Worm (Caenorhabditis elegans): ENCODE measurements around the gene Y45F10A.7.

Y45F10A.7 gene

ce11 chrIV:13464620-13465019 is 27.8 kb upstream of the Y45F10A.7 start:
- TF ChIP-seq flt-1 (GFP tag; IDR thresholded peaks at IDR 0.05): 0 out of 2 replicates have a peak, but pooled peaks have one; percentile 5

ce11 chrIV:13465797-13466196 is 26.6 kb upstream of the Y45F10A.7 start, which contains the start of gene fezf-1:
fezf-1 (plus strand) TSS chrIV:13466097.
- no peak for TF ChIP-seq T22C8.4 (GFP tag; IDR thresholded peaks at IDR 0.05)

- TF ChIP-seq ref-1 (GFP tag; conservative IDR thresholded peaks at IDR 0.05) (no peak), flt-1 (GFP tag; IDR thresholded peaks at IDR 0.05) (no peak), klf-2 (GFP tag; conservative IDR thresholded peaks at IDR 0.05) (no peak), cog-1 (tag; optimal IDR thresholded peaks at IDR 0.05) (no peak), tab-1 (GFP tag; IDR thresholded peaks at IDR 0.05) (no peak), ztf-29 (GFP tag; IDR thresholded peaks at IDR 0.05) (no peak), T22C8.4 (GFP tag; IDR thresholded peaks at IDR 0.05) (no peak), ztf-23 (GFP tag; IDR thresholded peaks at IDR 0.05) (no peak)
Observed at ce11 chrIV:13472011-13472410, 20.4 kb upstream of the Y45F10A.7 start, which contains the start of the genes ttbk-8.1 and Y38H8A.4. ttbk-8.1 (plus strand) TSS chrIV:13472311. Y38H8A.4 (minus strand) TSS chrIV:13472376.

ce11 chrIV:13474132-13474531 is 18.2 kb upstream of the Y45F10A.7 start, which contains the start of gene Y38H8A.2:
Y38H8A.2 (plus strand) TSS chrIV:13474432.
- no peak for TF ChIP-seq ref-1 (GFP tag; conservative IDR thresholded peaks at IDR 0.05)
- TF ChIP-seq med-1 (GFP tag; optimal IDR thresholded peaks at IDR 0.05; ENCODE audit: insufficient read depth): no peak
- TF ChIP-seq flt-1 (GFP tag; IDR thresholded peaks at IDR 0.05): no peak
- no peak for TF ChIP-seq ztf-29 (GFP tag; IDR thresholded peaks at IDR 0.05)
- TF ChIP-seq klf-2 (GFP tag; conservative IDR thresholded peaks at IDR 0.05): no peak

ce11 chrIV:13482469-13482868 is 9.9 kb upstream of the Y45F10A.7 start, which contains the start of gene Y38H8A.1:
Y38H8A.1 (plus strand) TSS chrIV:13482769.
- TF ChIP-seq med-1 (GFP tag; optimal IDR thresholded peaks at IDR 0.05; ENCODE audit: insufficient read depth) (no peak), tab-1 (GFP tag; IDR thresholded peaks at IDR 0.05) (no peak), T22C8.4 (GFP tag; IDR thresholded peaks at IDR 0.05) (no peak), ztf-29 (GFP tag; IDR thresholded peaks at IDR 0.05) (no peak), klf-2 (GFP tag; conservative IDR thresholded peaks at IDR 0.05) (no peak), cog-1 (tag; optimal IDR thresholded peaks at IDR 0.05) (no peak), ref-1 (GFP tag; conservative IDR thresholded peaks at IDR 0.05) (no peak), flt-1 (GFP tag; IDR thresholded peaks at IDR 0.05) (no peak), ztf-23 (GFP tag; IDR thresholded peaks at IDR 0.05) (no peak)

ce11 chrIV:13483596-13483995 is 8.8 kb upstream of the Y45F10A.7 start:
- TF ChIP-seq ref-1 (GFP tag; conservative IDR thresholded peaks at IDR 0.05) (no peak), T22C8.4 (GFP tag; IDR thresholded peaks at IDR 0.05) (no peak), med-1 (GFP tag; optimal IDR thresholded peaks at IDR 0.05; ENCODE audit: insufficient read depth) (no peak), ztf-29 (GFP tag; IDR thresholded peaks at IDR 0.05) (no peak), tab-1 (GFP tag; IDR thresholded peaks at IDR 0.05) (no peak), flt-1 (GFP tag; IDR thresholded peaks at IDR 0.05) (no peak), ztf-23 (GFP tag; IDR thresholded peaks at IDR 0.05) (no peak), cog-1 (tag; optimal IDR thresholded peaks at IDR 0.05) (no peak), klf-2 (GFP tag; conservative IDR thresholded peaks at IDR 0.05) (no peak)

ce11 chrIV:13487019-13487418 is 5.4 kb upstream of the Y45F10A.7 start:
- TF ChIP-seq flt-1 (GFP tag; IDR thresholded peaks at IDR 0.05): 0 out of 2 replicates have a peak, but pooled peaks have one; percentile 19
- no peak for TF ChIP-seq klf-2 (GFP tag; conservative IDR thresholded peaks at IDR 0.05)
- no peak for TF ChIP-seq T22C8.4 (GFP tag; IDR thresholded peaks at IDR 0.05)

ce11 chrIV:13487596-13487995 is 4.8 kb upstream of the Y45F10A.7 start:
- TF ChIP-seq tab-1 (GFP tag; IDR thresholded peaks at IDR 0.05) (no peak), T22C8.4 (GFP tag; IDR thresholded peaks at IDR 0.05) (no peak), ref-1 (GFP tag; conservative IDR thresholded peaks at IDR 0.05) (no peak), flt-1 (GFP tag; IDR thresholded peaks at IDR 0.05) (no peak), ztf-23 (GFP tag; IDR thresholded peaks at IDR 0.05) (no peak), klf-2 (GFP tag; conservative IDR thresholded peaks at IDR 0.05) (no peak), cog-1 (tag; optimal IDR thresholded peaks at IDR 0.05) (no peak), ztf-29 (GFP tag; IDR thresholded peaks at IDR 0.05) (no peak), med-1 (GFP tag; optimal IDR thresholded peaks at IDR 0.05; ENCODE audit: insufficient read depth) (no peak)

ce11 chrIV:13493719-13494118 is 1.3 kb downstream of the Y45F10A.7 start:
- TF ChIP-seq tab-1 (GFP tag; IDR thresholded peaks at IDR 0.05) (no peak), med-1 (GFP tag; optimal IDR thresholded peaks at IDR 0.05; ENCODE audit: insufficient read depth) (no peak), T22C8.4 (GFP tag; IDR thresholded peaks at IDR 0.05) (no peak), klf-2 (GFP tag; conservative IDR thresholded peaks at IDR 0.05) (no peak), ref-1 (GFP tag; conservative IDR thresholded peaks at IDR 0.05) (no peak), ztf-29 (GFP tag; IDR thresholded peaks at IDR 0.05) (no peak), flt-1 (GFP tag; IDR thresholded peaks at IDR 0.05) (no peak), cog-1 (tag; optimal IDR thresholded peaks at IDR 0.05) (no peak), ztf-23 (GFP tag; IDR thresholded peaks at IDR 0.05) (no peak)

ce11 chrIV:13502806-13503363 is 10.5 kb downstream of the Y45F10A.7 start, which contains the start of gene tbc-9:
tbc-9 (minus strand) TSS chrIV:13502856.
- TF ChIP-seq ref-1 (GFP tag; conservative IDR thresholded peaks at IDR 0.05): no peak
- no peak for TF ChIP-seq med-1 (GFP tag; optimal IDR thresholded peaks at IDR 0.05; ENCODE audit: insufficient read depth)
- TF ChIP-seq cog-1 (tag; optimal IDR thresholded peaks at IDR 0.05): no peak
- TF ChIP-seq klf-2 (GFP tag; conservative IDR thresholded peaks at IDR 0.05): no peak

- peak; percentile 66 for TF ChIP-seq T22C8.4 (GFP tag; IDR thresholded peaks at IDR 0.05)
- TF ChIP-seq flt-1 (GFP tag; IDR thresholded peaks at IDR 0.05): peak; percentile 67
- 0 out of 2 replicates have a peak, but pooled peaks have one; percentile 17 for TF ChIP-seq ref-1 (GFP tag; conservative IDR thresholded peaks at IDR 0.05)
- TF ChIP-seq tab-1 (GFP tag; IDR thresholded peaks at IDR 0.05): 0 out of 2 replicates have a peak, but pooled peaks have one; percentile 53
- TF ChIP-seq ztf-23 (GFP tag; IDR thresholded peaks at IDR 0.05): 0 out of 2 replicates have a peak, but pooled peaks have one; percentile 37
Observed at ce11 chrIV:13504065-13504464, 11.7 kb downstream of the Y45F10A.7 start.

Measured in whole organism, midembryonic.